Fruit fly (Drosophila melanogaster) whole organism, embryonic: Measurements from ENCODE around the gene qm.
A peak's percentile ranks its signal among the peaks of the same experiment; 100 is the strongest.

Source experiments
- Abd-B ChIP-seq: fragments of 200-800 bp; sonication (Bioruptor generic); optimal IDR thresholded peaks from 2 replicates; lab custom pipeline; 2018; ENCODE audit warnings: missing biosample characterization, mild to moderate bottlenecking, missing genetic modification characterization, moderate library complexity
- Adf1 ChIP-seq: fragments of 200-800 bp; sonication (Bioruptor generic); IDR thresholded peaks from 2 replicates; pipeline ENCODE4 v1.3.6; 2022; ENCODE audit warnings: missing biosample characterization, missing genetic modification characterization
- Aef1 ChIP-seq: fragments of 200-800 bp; sonication (Bioruptor generic); IDR thresholded peaks from 3 replicates; pipeline ENCODE4 v1.3.6; 2022; ENCODE audit warnings: missing biosample characterization, missing genetic modification characterization
- B-H2 ChIP-seq: fragments of 200-800 bp; sonication (Bioruptor generic); optimal IDR thresholded peaks from 2 replicates; lab custom pipeline; 2018; ENCODE audit warnings: missing biosample characterization, mild to moderate bottlenecking, missing genetic modification characterization
- CG1024 ChIP-seq: fragments of 200-800 bp; sonication (Bioruptor generic); IDR thresholded peaks from 2 replicates; pipeline ENCODE4 v1.3.6; 2022; ENCODE audit warnings: missing biosample characterization, missing genetic modification characterization
- CG11093 ChIP-seq: fragments of 200-800 bp; sonication (Bioruptor generic); IDR thresholded peaks from 3 replicates; pipeline ENCODE4 v1.3.6; 2022; ENCODE audit warnings: missing biosample characterization, missing genetic modification characterization
- CG11456 ChIP-seq: fragments of 200-800 bp; sonication (Bioruptor generic); IDR thresholded peaks from 3 replicates; pipeline ENCODE4 v1.3.6; 2022; ENCODE audit warnings: missing biosample characterization, missing genetic modification characterization
- CG11504 ChIP-seq: fragments of 200-800 bp; sonication (Bioruptor generic); optimal IDR thresholded peaks from 3 replicates; lab custom pipeline; 2019; ENCODE audit warnings: missing biosample characterization, mild to moderate bottlenecking, missing genetic modification characterization, moderate library complexity
- CG11695 ChIP-seq: fragments of 200-800 bp; sonication (Bioruptor generic); IDR thresholded peaks from 3 replicates; pipeline ENCODE4 v1.3.6; 2022; ENCODE audit warnings: missing biosample characterization, missing genetic modification characterization
- CG11723 ChIP-seq: fragments of 200-800 bp; sonication (Bioruptor generic); optimal IDR thresholded peaks from 2 replicates; lab custom pipeline; 2017; ENCODE audit warnings: missing biosample characterization, mild to moderate bottlenecking, missing genetic modification characterization
- CG12155 ChIP-seq: fragments of 200-800 bp; sonication (Bioruptor generic); optimal IDR thresholded peaks from 3 replicates; lab custom pipeline; 2016; ENCODE audit warnings: missing biosample characterization, missing genetic modification characterization
- CG12299 ChIP-seq: fragments of 200-800 bp; sonication (Bioruptor generic); optimal IDR thresholded peaks from 2 replicates; lab custom pipeline; 2018; ENCODE audit warnings: missing biosample characterization, mild to moderate bottlenecking, missing genetic modification characterization
- CG12659 ChIP-seq: fragments of 200-800 bp; sonication (Bioruptor generic); optimal IDR thresholded peaks from 3 replicates; lab custom pipeline; 2017; ENCODE audit warnings: mild to moderate bottlenecking, missing biosample characterization, missing genetic modification reagents, missing genetic modification characterization
- CG13894 ChIP-seq: fragments of 200-800 bp; sonication (Bioruptor generic); optimal IDR thresholded peaks from 3 replicates; lab custom pipeline; 2018; ENCODE audit warnings: missing biosample characterization, mild to moderate bottlenecking, missing genetic modification characterization, moderate library complexity
- CG14965 ChIP-seq: fragments of 200-800 bp; sonication (Bioruptor generic); optimal IDR thresholded peaks from 2 replicates; lab custom pipeline; 2016; ENCODE audit warnings: missing biosample characterization, missing genetic modification characterization, borderline replicate concordance
- CG17328 ChIP-seq: fragments of 200-800 bp; sonication (Bioruptor generic); IDR thresholded peaks from 2 replicates; pipeline ENCODE4 v1.3.6; 2022; ENCODE audit warnings: missing biosample characterization, missing genetic modification characterization
- CG2120 ChIP-seq: fragments of 200-800 bp; sonication (Bioruptor generic); optimal IDR thresholded peaks from 3 replicates; lab custom pipeline; 2016; ENCODE audit warnings: missing biosample characterization, missing genetic modification characterization
- CG2678 ChIP-seq: fragments of 200-800 bp; sonication (Bioruptor generic); optimal IDR thresholded peaks from 3 replicates; lab custom pipeline; 2019; ENCODE audit warnings: missing biosample characterization, mild to moderate bottlenecking, missing genetic modification characterization, moderate library complexity
- CG31441 ChIP-seq: fragments of 200-800 bp; sonication (Bioruptor generic); IDR thresholded peaks from 2 replicates; pipeline ENCODE4 v1.3.6; 2022; ENCODE audit warnings: missing biosample characterization, missing genetic modification characterization
- CG33213 ChIP-seq: fragments of 200-800 bp; sonication (Bioruptor generic); optimal IDR thresholded peaks from 3 replicates; lab custom pipeline; 2016; ENCODE audit warnings: missing biosample characterization, missing genetic modification characterization
- CG4404 ChIP-seq: fragments of 200-800 bp; sonication (Bioruptor generic); IDR thresholded peaks from 2 replicates; pipeline ENCODE4 v1.3.6; 2022; ENCODE audit warnings: missing biosample characterization, missing genetic modification characterization
- CG6272 ChIP-seq: fragments of 200-800 bp; sonication (Bioruptor generic); IDR thresholded peaks from 2 replicates; pipeline ENCODE4 v1.3.6; 2022; ENCODE audit warnings: missing biosample characterization, missing genetic modification characterization
- CG6683 ChIP-seq: fragments of 200-800 bp; sonication (Bioruptor generic); optimal IDR thresholded peaks from 2 replicates; lab custom pipeline; 2017; ENCODE audit warnings: missing biosample characterization, mild to moderate bottlenecking, missing genetic modification characterization, missing genetic modification reagents
- CG7556 ChIP-seq: fragments of 200-800 bp; sonication (Bioruptor generic); optimal IDR thresholded peaks from 2 replicates; lab custom pipeline; 2017; ENCODE audit warnings: missing biosample characterization, mild to moderate bottlenecking, missing genetic modification characterization
- CG7839 ChIP-seq: fragments of 200-800 bp; sonication (Bioruptor generic); optimal IDR thresholded peaks from 3 replicates; lab custom pipeline; 2018; ENCODE audit warnings: missing biosample characterization, mild to moderate bottlenecking, missing genetic modification characterization, moderate library complexity
- CHES-1-like ChIP-seq: fragments of 200-800 bp; sonication (Bioruptor generic); optimal IDR thresholded peaks from 2 replicates; lab custom pipeline; 2016; ENCODE audit warnings: missing biosample characterization, missing genetic modification characterization
- CTCF ChIP-seq: fragments of 200-800 bp; sonication (Bioruptor generic); optimal IDR thresholded peaks from 2 replicates; lab custom pipeline; 2017; ENCODE audit warnings: missing biosample characterization, mild to moderate bottlenecking, missing genetic modification characterization, moderate library complexity
- Camta ChIP-seq: fragments of 200-800 bp; sonication (Bioruptor generic); optimal IDR thresholded peaks from 2 replicates; lab custom pipeline; 2016; ENCODE audit warnings: missing biosample characterization, missing genetic modification characterization
- Deaf1 ChIP-seq: fragments of 200-800 bp; optimal IDR thresholded peaks from 3 replicates; lab custom pipeline; 2019; ENCODE audit warnings: missing biosample characterization, mild to moderate bottlenecking, missing genetic modification characterization, moderate library complexity
- Dfd ChIP-seq, 2 experiments: fragments of >200 bp; optimal IDR thresholded peaks; 2 replicates each; lab custom pipeline; 2017; ENCODE audit warnings: missing biosample characterization in 2 of 2, missing genetic modification characterization in 2 of 2
- Dip3 ChIP-seq: fragments of 200-800 bp; sonication (Bioruptor generic); optimal IDR thresholded peaks from 3 replicates; lab custom pipeline; 2016; ENCODE audit warnings: missing biosample characterization, missing genetic modification characterization
- Fer1 ChIP-seq: fragments of 200-800 bp; sonication (Bioruptor generic); optimal IDR thresholded peaks from 2 replicates; lab custom pipeline; 2017; ENCODE audit warnings: missing biosample characterization, mild to moderate bottlenecking, missing genetic modification characterization
- H2.0 ChIP-seq: fragments of 200-800 bp; sonication (Bioruptor generic); IDR thresholded peaks from 2 replicates; pipeline ENCODE4 v1.3.6; 2022; ENCODE audit warnings: missing biosample characterization, missing genetic modification characterization
- Hsf ChIP-seq: fragments of 200-800 bp; sonication (Bioruptor generic); optimal IDR thresholded peaks from 3 replicates; lab custom pipeline; 2016; ENCODE audit warnings: missing biosample characterization, missing genetic modification characterization
- Sry-δ ChIP-seq: fragments of 200-800 bp; sonication (Bioruptor generic); optimal IDR thresholded peaks from 2 replicates; lab custom pipeline; 2016; ENCODE audit warnings: missing biosample characterization, missing genetic modification characterization
- corto ChIP-seq: fragments of 200-800 bp; sonication (Bioruptor generic); optimal IDR thresholded peaks from 2 replicates; lab custom pipeline; 2016; ENCODE audit warnings: missing biosample characterization, mild to moderate bottlenecking, missing genetic modification characterization, moderate library complexity
- cwo ChIP-seq: fragments of 200-800 bp; sonication (Bioruptor generic); optimal IDR thresholded peaks from 3 replicates; lab custom pipeline; 2017; ENCODE audit warnings: missing biosample characterization, missing genetic modification characterization, mild to moderate bottlenecking, moderate library complexity, missing genetic modification reagents
- ems ChIP-seq: fragments of 200-800 bp; sonication (Bioruptor generic); optimal IDR thresholded peaks from 3 replicates; lab custom pipeline; 2016; ENCODE audit warnings: missing biosample characterization, missing genetic modification characterization
- en ChIP-seq: fragments of 200-800 bp; sonication (Bioruptor generic); optimal IDR thresholded peaks from 2 replicates; lab custom pipeline; 2016; ENCODE audit warnings: missing biosample characterization, missing genetic modification characterization
- gem ChIP-seq: fragments of 200-800 bp; sonication (Bioruptor generic); optimal IDR thresholded peaks from 2 replicates; lab custom pipeline; 2019; ENCODE audit warnings: missing biosample characterization, mild to moderate bottlenecking, missing genetic modification characterization, moderate library complexity
- gfzf ChIP-seq: fragments of 200-800 bp; sonication (Bioruptor generic); optimal IDR thresholded peaks from 2 replicates; lab custom pipeline; 2016; ENCODE audit warnings: missing biosample characterization, mild to moderate bottlenecking, missing genetic modification characterization, moderate library complexity
- gsb-n ChIP-seq: fragments of 200-800 bp; sonication (Bioruptor generic); optimal IDR thresholded peaks from 3 replicates; lab custom pipeline; 2018; ENCODE audit warnings: missing biosample characterization, mild to moderate bottlenecking, missing genetic modification characterization
- hb ChIP-seq: fragments of 200-800 bp; sonication (Bioruptor generic); IDR thresholded peaks from 3 replicates; pipeline ENCODE4 v1.3.6; 2022; ENCODE audit warnings: missing biosample characterization, missing genetic modification characterization; ENCODE audit not compliant: partially characterized antibody
- lmd ChIP-seq: fragments of 200-800 bp; sonication (Bioruptor generic); IDR thresholded peaks from 2 replicates; pipeline ENCODE4 v1.3.6; 2022; ENCODE audit warnings: missing biosample characterization, missing genetic modification characterization
- lola ChIP-seq, 3 experiments: fragments of >200 bp in 2 of 3; fragments of 200-800 bp in 1 of 3; sonication (Bioruptor generic) in 1 of 3; optimal IDR thresholded peaks; 2 replicates each; lab custom pipeline; 2017 to 2019; ENCODE audit warnings: missing biosample characterization in 3 of 3, missing genetic modification characterization in 3 of 3, mild to moderate bottlenecking in 1 of 3, moderate library complexity in 1 of 3
- pita ChIP-seq: fragments of 200-800 bp; sonication (Bioruptor generic); optimal IDR thresholded peaks from 2 replicates; lab custom pipeline; 2017; ENCODE audit warnings: missing biosample characterization, mild to moderate bottlenecking, missing genetic modification characterization
- prd ChIP-seq, 3 experiments: fragments of >200 bp in 2 of 3; fragments of 200-800 bp in 1 of 3; sonication (Bioruptor generic) in 1 of 3; optimal IDR thresholded peaks in 2 of 3; IDR thresholded peaks in 1 of 3; 2 replicates in 2 of 3; 3 replicates in 1 of 3; pipeline versions ENCODE4 v1.3.6 to Lab custom; 2017 to 2022; ENCODE audit warnings: missing biosample characterization in 1 of 3, missing genetic modification characterization in 1 of 3
- psq ChIP-seq: fragments of 200-800 bp; sonication (Bioruptor generic); optimal IDR thresholded peaks from 2 replicates; lab custom pipeline; 2017; ENCODE audit warnings: missing biosample characterization, missing genetic modification characterization
- so ChIP-seq: fragments of 200-800 bp; sonication (Bioruptor generic); IDR thresholded peaks from 3 replicates; pipeline ENCODE4 v1.3.6; 2022; ENCODE audit warnings: missing biosample characterization, missing genetic modification characterization
- unc-4 ChIP-seq: fragments of 200-800 bp; sonication (Bioruptor generic); IDR thresholded peaks from 2 replicates; pipeline ENCODE4 v1.3.6; 2022; ENCODE audit warnings: missing biosample characterization, missing genetic modification characterization; ENCODE audit not compliant: partially characterized antibody
- wek ChIP-seq: fragments of 200-800 bp; sonication (Bioruptor generic); optimal IDR thresholded peaks from 3 replicates; lab custom pipeline; 2018; ENCODE audit warnings: missing biosample characterization, mild to moderate bottlenecking, missing genetic modification characterization, moderate library complexity
- wor ChIP-seq: fragments of 200-800 bp; sonication (Bioruptor generic); IDR thresholded peaks from 2 replicates; pipeline ENCODE4 v1.3.6; 2022; ENCODE audit warnings: missing biosample characterization, missing genetic modification characterization

qm gene

dm6 chr3L:7314133-7314532 lies 34.0 kb upstream of the qm start:
- no peak for TF ChIP-seq wor
- no peak for TF ChIP-seq CG11695
- TF ChIP-seq CG2120 (GFP tag; lab: Kevin White, UChicago): no peak
- no peak for TF ChIP-seq Camta (GFP tag; lab: Kevin White, UChicago)
- no peak for TF ChIP-seq CG6683
- TF ChIP-seq Aef1 (GFP tag; lab: Robert Waterston, UW): no peak
- no peak for TF ChIP-seq ems (GFP tag; lab: Kevin White, UChicago)
- peak; percentile 4 for TF ChIP-seq Fer1 (GFP tag; lab: Kevin White, UChicago)
- no peak for TF ChIP-seq B-H2 (GFP tag; lab: Kevin White, UChicago)
- peak; percentile 61 for TF ChIP-seq CG7556 (GFP tag; lab: Kevin White, UChicago)
- no peak for TF ChIP-seq Dip3 (GFP tag; lab: Kevin White, UChicago)
- no peak for TF ChIP-seq so (GFP tag; lab: Robert Waterston, UW)
- no peak for TF ChIP-seq psq (GFP tag; lab: Kevin White, UChicago)
- no peak for TF ChIP-seq Abd-B (GFP tag; lab: Kevin White, UChicago)
- TF ChIP-seq wek: no peak
- TF ChIP-seq CG31441 (GFP tag; lab: Robert Waterston, UW): 0 out of 2 replicates have a peak, but pooled peaks have one; percentile 14
- TF ChIP-seq en (GFP tag; lab: Kevin White, UChicago): no peak
- no peak for TF ChIP-seq Sry-δ (GFP tag; lab: Kevin White, UChicago)
- TF ChIP-seq Adf1 (GFP tag; lab: Robert Waterston, UW): no peak
- no peak for TF ChIP-seq CG13894 (tag; lab: Kevin White, UChicago)
- peak; percentile 51 for TF ChIP-seq gem
- TF ChIP-seq hb (GFP tag; lab: Robert Waterston, UW): no peak
- peak; percentile 42 for TF ChIP-seq CG2678 (tag; lab: Kevin White, UChicago)
- no peak for TF ChIP-seq CG1024 (GFP tag; lab: Robert Waterston, UW)
- no peak for TF ChIP-seq Hsf (GFP tag; lab: Kevin White, UChicago)
- TF ChIP-seq pita: no peak
- peak; percentile 49 for TF ChIP-seq CG11504
- TF ChIP-seq CG12155: no peak
- no peak for TF ChIP-seq H2.0
- no peak for TF ChIP-seq CG33213 (GFP tag; lab: Kevin White, UChicago)
- peak; percentile 15 for TF ChIP-seq Deaf1 (tag; lab: Kevin White, UChicago)
- TF ChIP-seq gfzf (GFP tag; lab: Kevin White, UChicago): no peak
- no peak for TF ChIP-seq unc-4 (GFP tag; lab: Robert Waterston, UW)
- no peak for TF ChIP-seq CG4404 (GFP tag; lab: Robert Waterston, UW)
- peak; percentile 34 for TF ChIP-seq CG7839
- TF ChIP-seq CG11456: no peak
- no peak for TF ChIP-seq prd (optimal IDR thresholded peaks at IDR 0.05; lab: Kevin White, UChicago)
- TF ChIP-seq prd (GFP tag; IDR thresholded peaks at IDR 0.05; lab: Robert Waterston, UW): no peak
- TF ChIP-seq cwo (GFP tag; lab: Kevin White, UChicago): peak; percentile 5
- no peak for TF ChIP-seq CG12659 (GFP tag; lab: Kevin White, UChicago)
- no peak for TF ChIP-seq CTCF (GFP tag; lab: Kevin White, UChicago)
- no peak for TF ChIP-seq gsb-n (tag; lab: Kevin White, UChicago)
- TF ChIP-seq CHES-1-like (GFP tag; lab: Kevin White, UChicago): no peak
- no peak for TF ChIP-seq corto (GFP tag; lab: Kevin White, UChicago)
- no peak for TF ChIP-seq lola (GFP tag; optimal IDR thresholded peaks at IDR 0.05; lab: Kevin White, UChicago)
- no peak for TF ChIP-seq lmd (GFP tag; lab: Robert Waterston, UW)
- TF ChIP-seq CG11093 (GFP tag; lab: Robert Waterston, UW): no peak
- no peak for TF ChIP-seq CG12299 (tag; lab: Kevin White, UChicago)
- no peak for TF ChIP-seq CG6272 (GFP tag; lab: Robert Waterston, UW)
- no peak for TF ChIP-seq Dfd (GFP tag; optimal IDR thresholded peaks at IDR 0.05; lab: Kevin White, UChicago)
- TF ChIP-seq CG17328: no peak
- TF ChIP-seq CG14965: no peak
- no peak for TF ChIP-seq CG11723
